Fruit fly (Drosophila melanogaster): ENCODE results near the gene tgo.
A peak's percentile ranks its signal among the peaks of the same experiment; 100 is the strongest.

Gene tgo

dm6 chr3R:9055119-9056105 lies 35.6 kb upstream of the tgo start (continued):
- TF ChIP-seq kni (GFP tag; optimal IDR thresholded peaks at IDR 0.05) (peak; percentile 59), gsb (GFP tag; IDR thresholded peaks at IDR 0.05) (no peak), sima (GFP tag; optimal IDR thresholded peaks at IDR 0.05) (peak; percentile 77), nau (GFP tag; optimal IDR thresholded peaks at IDR 0.05) (peak; percentile 85), Gug (GFP tag; IDR thresholded peaks at IDR 0.05) (peak; percentile 77), esg (GFP tag; conservative IDR thresholded peaks at IDR 0.05) (no peak), CG10366 (GFP tag; IDR thresholded peaks at IDR 0.05) (no peak), Asciz (GFP tag; optimal IDR thresholded peaks at IDR 0.05) (peak; percentile 92), ems (GFP tag; optimal IDR thresholded peaks at IDR 0.05) (peak; percentile 77), fd102C (GFP tag; optimal IDR thresholded peaks at IDR 0.05) (no peak), CG11560 (tag; IDR thresholded peaks at IDR 0.05) (no peak), lab (GFP tag; optimal IDR thresholded peaks at IDR 0.05) (peak; percentile 97), CG6654 (GFP tag; optimal IDR thresholded peaks at IDR 0.05) (peak; percentile 75), Atf-2 (GFP tag; optimal IDR thresholded peaks at IDR 0.05) (peak; percentile 66), Camta (GFP tag; optimal IDR thresholded peaks at IDR 0.05) (peak; percentile 69), lbe (GFP tag; optimal IDR thresholded peaks at IDR 0.05) (peak; percentile 96), Lpt (GFP tag; optimal IDR thresholded peaks at IDR 0.05) (no peak), CG42726 (GFP tag; IDR thresholded peaks at IDR 0.05; ENCODE audit: partially characterized antibody) (no peak), Scr (GFP tag; IDR thresholded peaks at IDR 0.05; ENCODE audit: partially characterized antibody) (no peak), CG10209 (GFP tag; optimal IDR thresholded peaks at IDR 0.05) (peak; percentile 91), CG16863 (GFP tag; optimal IDR thresholded peaks at IDR 0.05) (peak; percentile 50), Sry-β (GFP tag; optimal IDR thresholded peaks at IDR 0.05) (peak; percentile 30), CG14050 (GFP tag; IDR thresholded peaks at IDR 0.05) (no peak), Awh (GFP tag; IDR thresholded peaks at IDR 0.05) (no peak), ac (GFP tag; optimal IDR thresholded peaks at IDR 0.05) (peak; percentile 38), Hr51 (GFP tag; optimal IDR thresholded peaks at IDR 0.05) (peak; percentile 66 to 95), CHES-1-like (GFP tag; optimal IDR thresholded peaks at IDR 0.05) (peak; percentile 68), ttk (GFP tag; IDR thresholded peaks at IDR 0.05) (no peak), Hsf (GFP tag; optimal IDR thresholded peaks at IDR 0.05) (peak; percentile 83), crol (GFP tag; IDR thresholded peaks at IDR 0.05) (no peak), luna (GFP tag; optimal IDR thresholded peaks at IDR 0.05) (peak; percentile 61), ranshi (GFP tag; IDR thresholded peaks at IDR 0.05) (no peak), CG4820 (GFP tag; optimal IDR thresholded peaks at IDR 0.05) (peak; percentile 86), Ravus (GFP tag; IDR thresholded peaks at IDR 0.05) (no peak), Dp (GFP tag; optimal IDR thresholded peaks at IDR 0.05) (no peak), tna (GFP tag; IDR thresholded peaks at IDR 0.05; ENCODE audit: partially characterized antibody) (no peak), tap (tag; optimal IDR thresholded peaks at IDR 0.05) (peak; percentile 96), CG7372 (GFP tag; IDR thresholded peaks at IDR 0.05) (no peak), bowl (GFP tag; IDR thresholded peaks at IDR 0.05) (no peak), ase (GFP tag; IDR thresholded peaks at IDR 0.05) (no peak), stwl (tag; optimal IDR thresholded peaks at IDR 0.05) (peak; percentile 12), chn (GFP tag; optimal IDR thresholded peaks at IDR 0.05) (peak; percentile 51), vfl (GFP tag; optimal IDR thresholded peaks at IDR 0.05) (peak; percentile 66), pfk (GFP tag; optimal IDR thresholded peaks at IDR 0.05) (no peak), Ada2b (GFP tag; IDR thresholded peaks at IDR 0.05) (no peak), CG17568 (GFP tag; optimal IDR thresholded peaks at IDR 0.05) (peak; percentile 89), CG7786 (GFP tag; optimal IDR thresholded peaks at IDR 0.05) (peak; percentile 80), CG10462 (GFP tag; optimal IDR thresholded peaks at IDR 0.05) (peak; percentile 64), ato (GFP tag; IDR thresholded peaks at IDR 0.05; ENCODE audit: partially characterized antibody) (no peak)

All from whole organism, embryonic.